Fruit fly (Drosophila melanogaster) whole organism, embryonic: ENCODE data around the gene Bx.

ENCODE experiments used
- Abd-B ChIP-seq: fragments of 200-800 bp; sonication (Bioruptor generic); optimal IDR thresholded peaks from 2 replicates; lab custom pipeline; 2018; ENCODE audit warnings: missing biosample characterization, mild to moderate bottlenecking, missing genetic modification characterization, moderate library complexity
- Adf1 ChIP-seq: fragments of 200-800 bp; sonication (Bioruptor generic); IDR thresholded peaks from 2 replicates; pipeline ENCODE4 v1.3.6; 2022; ENCODE audit warnings: missing biosample characterization, missing genetic modification characterization
- Bgb ChIP-seq: fragments of 200-800 bp; sonication (Bioruptor generic); IDR thresholded peaks from 2 replicates; pipeline ENCODE4 v1.3.6; 2022; ENCODE audit warnings: missing biosample characterization, missing genetic modification characterization; ENCODE audit not compliant: partially characterized antibody
- BtbVII ChIP-seq: fragments of 200-800 bp; sonication (Bioruptor generic); optimal IDR thresholded peaks from 3 replicates; lab custom pipeline; 2017; ENCODE audit warnings: missing biosample characterization, mild to moderate bottlenecking, missing genetic modification characterization
- CG11456 ChIP-seq: fragments of 200-800 bp; sonication (Bioruptor generic); IDR thresholded peaks from 3 replicates; pipeline ENCODE4 v1.3.6; 2022; ENCODE audit warnings: missing biosample characterization, missing genetic modification characterization
- CG11504 ChIP-seq: fragments of 200-800 bp; sonication (Bioruptor generic); optimal IDR thresholded peaks from 3 replicates; lab custom pipeline; 2019; ENCODE audit warnings: missing biosample characterization, mild to moderate bottlenecking, missing genetic modification characterization, moderate library complexity
- CG11696 ChIP-seq: fragments of 200-800 bp; sonication (Bioruptor generic); IDR thresholded peaks from 2 replicates; pipeline ENCODE4 v1.3.6; 2022; ENCODE audit warnings: missing biosample characterization, missing genetic modification characterization
- CG12155 ChIP-seq: fragments of 200-800 bp; sonication (Bioruptor generic); optimal IDR thresholded peaks from 3 replicates; lab custom pipeline; 2016; ENCODE audit warnings: missing biosample characterization, missing genetic modification characterization
- CG1233 ChIP-seq: fragments of 200-800 bp; sonication (Bioruptor generic); optimal IDR thresholded peaks from 4 replicates; lab custom pipeline; 2018; ENCODE audit warnings: missing biosample characterization, mild to moderate bottlenecking, missing genetic modification characterization
- CG12942 ChIP-seq: fragments of 200-800 bp; sonication (Bioruptor generic); optimal IDR thresholded peaks from 3 replicates; lab custom pipeline; 2016; ENCODE audit warnings: missing biosample characterization, missing genetic modification characterization
- CG2116 ChIP-seq: fragments of 200-800 bp; sonication (Bioruptor generic); optimal IDR thresholded peaks from 3 replicates; lab custom pipeline; 2018; ENCODE audit warnings: missing biosample characterization, mild to moderate bottlenecking, missing genetic modification characterization
- CG2129 ChIP-seq: fragments of 200-800 bp; sonication (Bioruptor generic); IDR thresholded peaks from 2 replicates; pipeline ENCODE4 v1.3.6; 2022; ENCODE audit warnings: missing biosample characterization, missing genetic modification characterization; ENCODE audit not compliant: partially characterized antibody
- CG3163 ChIP-seq: fragments of 200-800 bp; sonication (Bioruptor generic); optimal IDR thresholded peaks from 3 replicates; lab custom pipeline; 2016; ENCODE audit warnings: missing biosample characterization, missing genetic modification characterization
- CG32767 ChIP-seq: fragments of 200-800 bp; sonication (Bioruptor generic); IDR thresholded peaks from 2 replicates; pipeline ENCODE4 v1.3.6; 2022; ENCODE audit warnings: missing biosample characterization, missing genetic modification characterization
- CG32772 ChIP-seq: fragments of 200-800 bp; sonication (Bioruptor generic); IDR thresholded peaks from 2 replicates; pipeline ENCODE4 v1.3.6; 2022; ENCODE audit warnings: missing biosample characterization, missing genetic modification characterization
- CG33213 ChIP-seq: fragments of 200-800 bp; sonication (Bioruptor generic); optimal IDR thresholded peaks from 3 replicates; lab custom pipeline; 2016; ENCODE audit warnings: missing biosample characterization, missing genetic modification characterization
- CG34224 ChIP-seq: fragments of 200-800 bp; sonication (Bioruptor generic); IDR thresholded peaks from 3 replicates; pipeline ENCODE4 v1.3.6; 2022; ENCODE audit warnings: missing biosample characterization, missing genetic modification characterization; ENCODE audit not compliant: partially characterized antibody
- CG34376 ChIP-seq: fragments of 200-800 bp; sonication (Bioruptor generic); optimal IDR thresholded peaks from 2 replicates; lab custom pipeline; 2018; ENCODE audit warnings: missing biosample characterization, mild to moderate bottlenecking, missing genetic modification characterization
- CG3847 ChIP-seq: fragments of 200-800 bp; sonication (Bioruptor generic); IDR thresholded peaks from 2 replicates; pipeline ENCODE4 v1.3.6; 2022; ENCODE audit warnings: missing biosample characterization, missing genetic modification characterization
- CG6791 ChIP-seq: fragments of 200-800 bp; sonication (Bioruptor generic); IDR thresholded peaks from 3 replicates; pipeline ENCODE4 v1.3.6; 2022; ENCODE audit warnings: missing biosample characterization, missing genetic modification characterization; ENCODE audit not compliant: partially characterized antibody
- CG7745 ChIP-seq: fragments of 200-800 bp; sonication (Bioruptor generic); optimal IDR thresholded peaks from 2 replicates; lab custom pipeline; 2018; ENCODE audit warnings: missing biosample characterization, mild to moderate bottlenecking, missing genetic modification characterization, moderate library complexity
- CG8478 ChIP-seq: fragments of >200 bp; optimal IDR thresholded peaks from 2 replicates; lab custom pipeline; 2018
- CoRest ChIP-seq: fragments of 200-800 bp; sonication (Bioruptor generic); optimal IDR thresholded peaks from 3 replicates; lab custom pipeline; 2018; ENCODE audit warnings: missing biosample characterization, mild to moderate bottlenecking, missing genetic modification characterization, moderate library complexity
- Deaf1 ChIP-seq: fragments of 200-800 bp; optimal IDR thresholded peaks from 3 replicates; lab custom pipeline; 2019; ENCODE audit warnings: missing biosample characterization, mild to moderate bottlenecking, missing genetic modification characterization, moderate library complexity
- Doc3 ChIP-seq: fragments of 200-800 bp; sonication (Bioruptor generic); IDR thresholded peaks from 3 replicates; pipeline ENCODE4 v1.3.6; 2022; ENCODE audit warnings: missing biosample characterization, missing genetic modification characterization; ENCODE audit not compliant: partially characterized antibody
- Fer3 ChIP-seq: fragments of 200-800 bp; sonication (Bioruptor generic); optimal IDR thresholded peaks from 2 replicates; lab custom pipeline; 2018; ENCODE audit warnings: missing biosample characterization, mild to moderate bottlenecking, missing genetic modification characterization, moderate library complexity
- HHEX ChIP-seq: fragments of 200-800 bp; sonication (Bioruptor generic); optimal IDR thresholded peaks from 3 replicates; lab custom pipeline; 2017; ENCODE audit warnings: missing biosample characterization, mild to moderate bottlenecking, missing genetic modification characterization, missing genetic modification reagents
- HLH4C ChIP-seq: fragments of 200-800 bp; sonication (Bioruptor generic); IDR thresholded peaks from 3 replicates; pipeline ENCODE4 v1.3.6; 2022; ENCODE audit warnings: missing biosample characterization, missing genetic modification characterization; ENCODE audit not compliant: partially characterized antibody
- Jarid2 ChIP-seq: fragments of 200-800 bp; sonication (Bioruptor generic); optimal IDR thresholded peaks from 3 replicates; lab custom pipeline; 2017; ENCODE audit warnings: mild to moderate bottlenecking, missing biosample characterization, missing genetic modification reagents, missing genetic modification characterization
- Nf-YA ChIP-seq: fragments of 200-800 bp; sonication (Bioruptor generic); IDR thresholded peaks from 2 replicates; pipeline ENCODE4 v1.3.6; 2022; ENCODE audit warnings: missing biosample characterization, missing genetic modification characterization
- Nf-YB ChIP-seq: fragments of 200-800 bp; sonication (Bioruptor generic); optimal IDR thresholded peaks from 3 replicates; lab custom pipeline; 2019; ENCODE audit warnings: missing biosample characterization, mild to moderate bottlenecking, missing genetic modification characterization, moderate library complexity
- Opbp ChIP-seq: fragments of 200-800 bp; sonication (Bioruptor generic); IDR thresholded peaks from 3 replicates; pipeline ENCODE4 v1.3.6; 2022; ENCODE audit warnings: missing biosample characterization, missing genetic modification characterization; ENCODE audit not compliant: partially characterized antibody
- Scr ChIP-seq: fragments of 200-800 bp; sonication (Bioruptor generic); IDR thresholded peaks from 2 replicates; pipeline ENCODE4 v1.3.6; 2022; ENCODE audit warnings: missing biosample characterization, missing genetic modification characterization; ENCODE audit not compliant: partially characterized antibody
- Taf1 ChIP-seq: fragments of 200-800 bp; sonication (Bioruptor generic); IDR thresholded peaks from 2 replicates; pipeline ENCODE4 v1.3.6; 2022; ENCODE audit warnings: missing biosample characterization, missing genetic modification characterization
- bigmax ChIP-seq: fragments of 200-800 bp; sonication (Bioruptor generic); optimal IDR thresholded peaks from 2 replicates; lab custom pipeline; 2018; ENCODE audit warnings: missing biosample characterization, mild to moderate bottlenecking, missing genetic modification characterization
- esg ChIP-seq: fragments of 200-800 bp; sonication (Bioruptor generic); conservative IDR thresholded peaks from 2 replicates; pipeline ENCODE4 v1.3.6; 2022; ENCODE audit warnings: missing biosample characterization, missing genetic modification characterization
- ftz-f1 ChIP-seq: fragments of 200-800 bp; sonication (Bioruptor generic); optimal IDR thresholded peaks from 2 replicates; lab custom pipeline; 2016; ENCODE audit warnings: missing biosample characterization, missing genetic modification characterization
- hbn ChIP-seq: fragments of 200-800 bp; sonication (Bioruptor generic); IDR thresholded peaks from 2 replicates; pipeline ENCODE4 v1.3.6; 2022; ENCODE audit warnings: missing biosample characterization, missing genetic modification characterization; ENCODE audit not compliant: partially characterized antibody
- inv ChIP-seq: fragments of 200-800 bp; sonication (Bioruptor generic); IDR thresholded peaks from 2 replicates; pipeline ENCODE4 v1.3.6; 2022; ENCODE audit warnings: missing biosample characterization, missing genetic modification characterization; ENCODE audit not compliant: partially characterized antibody
- jigr1 ChIP-seq: fragments of 200-800 bp; sonication (Bioruptor generic); IDR thresholded peaks from 3 replicates; pipeline ENCODE4 v1.3.6; 2022; ENCODE audit warnings: missing biosample characterization, missing genetic modification characterization
- ken ChIP-seq: fragments of 200-800 bp; sonication (Bioruptor generic); IDR thresholded peaks from 3 replicates; pipeline ENCODE4 v1.3.6; 2022; ENCODE audit warnings: missing biosample characterization, missing genetic modification characterization
- lab ChIP-seq: fragments of 200-800 bp; sonication (Bioruptor generic); optimal IDR thresholded peaks from 3 replicates; lab custom pipeline; 2017; ENCODE audit warnings: missing biosample characterization, missing genetic modification characterization, mild to moderate bottlenecking, moderate library complexity, missing genetic modification reagents
- nom ChIP-seq: fragments of 200-800 bp; sonication (Bioruptor generic); optimal IDR thresholded peaks from 2 replicates; lab custom pipeline; 2017; ENCODE audit warnings: missing biosample characterization, missing genetic modification characterization, mild to moderate bottlenecking, moderate library complexity, missing genetic modification reagents
- onecut ChIP-seq: fragments of 200-800 bp; sonication (Bioruptor generic); IDR thresholded peaks from 2 replicates; pipeline ENCODE4 v1.3.6; 2022; ENCODE audit warnings: missing biosample characterization, missing genetic modification characterization
- pita ChIP-seq: fragments of 200-800 bp; sonication (Bioruptor generic); optimal IDR thresholded peaks from 2 replicates; lab custom pipeline; 2017; ENCODE audit warnings: missing biosample characterization, mild to moderate bottlenecking, missing genetic modification characterization
- ro ChIP-seq: fragments of 200-800 bp; sonication (Bioruptor generic); IDR thresholded peaks from 2 replicates; pipeline ENCODE4 v1.3.6; 2022; ENCODE audit warnings: missing biosample characterization, missing genetic modification characterization
- slou ChIP-seq: fragments of 200-800 bp; sonication (Bioruptor generic); optimal IDR thresholded peaks from 3 replicates; lab custom pipeline; 2016; ENCODE audit warnings: missing biosample characterization, missing genetic modification characterization
- slp2 ChIP-seq: fragments of 200-800 bp; sonication (Bioruptor generic); optimal IDR thresholded peaks from 2 replicates; lab custom pipeline; 2016; ENCODE audit warnings: missing biosample characterization, missing genetic modification characterization
- ttk ChIP-seq: fragments of 200-800 bp; sonication (Bioruptor generic); IDR thresholded peaks from 2 replicates; pipeline ENCODE4 v2.1.2; 2022; ENCODE audit warnings: missing biosample characterization, missing genetic modification characterization
- vvl ChIP-seq: fragments of 200-800 bp; sonication (Bioruptor generic); IDR thresholded peaks from 2 replicates; pipeline ENCODE4 v1.3.6; 2022; ENCODE audit warnings: missing biosample characterization, missing genetic modification characterization
- zf30C ChIP-seq: fragments of 200-800 bp; sonication (Bioruptor generic); optimal IDR thresholded peaks from 3 replicates; lab custom pipeline; 2018; ENCODE audit warnings: missing biosample characterization, mild to moderate bottlenecking, missing genetic modification characterization

Gene Bx

dm6 chrX:18533308-18533707, 18.1 kb downstream of the Bx start (continued):
- no peak for TF ChIP-seq CG7745 (tag; lab: Kevin White, UChicago)
- peak; percentile 22 for TF ChIP-seq slou (GFP tag; lab: Kevin White, UChicago)
- no peak for TF ChIP-seq pita (GFP tag; lab: Kevin White, UChicago)
- no peak for TF ChIP-seq inv
- TF ChIP-seq CG33213: no peak
- no peak for TF ChIP-seq CG12942 (GFP tag; lab: Kevin White, UChicago)
- TF ChIP-seq Fer3 (tag; lab: Kevin White, UChicago): no peak
- peak; percentile 75 for TF ChIP-seq Abd-B (GFP tag; lab: Kevin White, UChicago)
- TF ChIP-seq BtbVII (GFP tag; lab: Kevin White, UChicago): no peak
- 0 out of 2 replicates have a peak, but pooled peaks have one; percentile 18 for TF ChIP-seq CG3847 (GFP tag; lab: Robert Waterston, UW)
- TF ChIP-seq HHEX: no peak
- TF ChIP-seq jigr1 (GFP tag; lab: Robert Waterston, UW): no peak
- TF ChIP-seq ken (GFP tag; lab: Robert Waterston, UW): no peak
- TF ChIP-seq CG32772: no peak
- TF ChIP-seq slp2 (GFP tag; lab: Kevin White, UChicago): no peak
- TF ChIP-seq Taf1: no peak
- TF ChIP-seq ro (GFP tag; lab: Robert Waterston, UW): 0 out of 2 replicates have a peak, but pooled peaks have one; percentile 29
- 0 out of 2 replicates have a peak, but pooled peaks have one; percentile 27 for TF ChIP-seq vvl (GFP tag; lab: Robert Waterston, UW)
- TF ChIP-seq CG11696: no peak
- TF ChIP-seq CG6791: no peak
- no peak for TF ChIP-seq CG34376 (GFP tag; lab: Kevin White, UChicago)
- TF ChIP-seq bigmax (GFP tag; lab: Kevin White, UChicago): no peak
- TF ChIP-seq onecut: no peak; the same call in 1 of the 2 replicates
- no peak for TF ChIP-seq CG12155
- no peak for TF ChIP-seq CG3163 (GFP tag; lab: Kevin White, UChicago)
- no peak for TF ChIP-seq CG8478 (lab: Kevin White, UChicago)
- TF ChIP-seq esg: 0 out of 2 replicates have a peak, but pooled peaks have one; percentile 15
- no peak for TF ChIP-seq CG1233 (GFP tag; lab: Kevin White, UChicago)
- TF ChIP-seq Opbp (GFP tag; lab: Robert Waterston, UW): no peak
- no peak for TF ChIP-seq CG11456 (GFP tag; lab: Robert Waterston, UW)
- no peak for TF ChIP-seq CG2116 (GFP tag; lab: Kevin White, UChicago)

dm6 chrX:18534393-18534792, 19.2 kb downstream of the Bx start:
- 0 out of 3 replicates have a peak, but pooled peaks have one; percentile 14 for TF ChIP-seq Doc3
- peak; percentile 39; the same call in 1 of the 3 replicates for TF ChIP-seq Opbp (GFP tag; lab: Robert Waterston, UW)
- peak; percentile 38 for TF ChIP-seq nom (GFP tag; lab: Kevin White, UChicago)
- peak; percentile 97 for TF ChIP-seq Nf-YB (GFP tag; lab: Kevin White, UChicago)
- TF ChIP-seq Bgb (GFP tag; lab: Robert Waterston, UW): peak; percentile 64
- TF ChIP-seq Nf-YA (GFP tag; lab: Robert Waterston, UW): peak; percentile 45; the same call in 1 of the 2 replicates
- TF ChIP-seq CoRest (tag; lab: Kevin White, UChicago): no peak
- peak; percentile 73 for TF ChIP-seq Jarid2 (GFP tag; lab: Kevin White, UChicago)
- peak; percentile 48; the same call in 1 of the 3 replicates for TF ChIP-seq CG34224 (GFP tag; lab: Robert Waterston, UW)
- TF ChIP-seq Adf1 (GFP tag; lab: Robert Waterston, UW): peak; percentile 85
- TF ChIP-seq CG32767 (GFP tag; lab: Robert Waterston, UW): no peak
- TF ChIP-seq Scr (GFP tag; lab: Robert Waterston, UW): 0 out of 2 replicates have a peak, but pooled peaks have one; percentile 11
- peak; percentile 27; the same call in 1 of the 3 replicates for TF ChIP-seq HLH4C (GFP tag; lab: Robert Waterston, UW)
- TF ChIP-seq lab (GFP tag; lab: Kevin White, UChicago): peak; percentile 26
- peak; percentile 95 for TF ChIP-seq Deaf1 (tag; lab: Kevin White, UChicago)
- TF ChIP-seq hbn (GFP tag; lab: Robert Waterston, UW): peak; percentile 40; the same call in 1 of the 2 replicates
- TF ChIP-seq ftz-f1 (GFP tag; lab: Kevin White, UChicago): no peak
- TF ChIP-seq zf30C: peak; percentile 2
- no peak for TF ChIP-seq CG2129
- peak; percentile 25 for TF ChIP-seq CG11504 (tag; lab: Kevin White, UChicago)
- peak; percentile 67; the same call in 1 of the 2 replicates for TF ChIP-seq ttk (GFP tag; lab: Robert Waterston, UW)
